Worm (Caenorhabditis elegans): ENCODE results near the gene rpn-12.

The rpn-12 gene

ce11 chrII:11634681-11635527, 18.0 kb upstream of the rpn-12 start (continued):
- TF ChIP-seq nhr-77 (tag; optimal IDR thresholded peaks at IDR 0.05): no peak
- TF ChIP-seq nhr-237 (tag; optimal IDR thresholded peaks at IDR 0.05): no peak
- TF ChIP-seq ceh-28 (tag; optimal IDR thresholded peaks at IDR 0.05): peak; percentile 87
- no peak for TF ChIP-seq ZK546.5 (tag; optimal IDR thresholded peaks at IDR 0.05)
- TF ChIP-seq pha-4 (tag; optimal IDR thresholded peaks at IDR 0.05): peak; percentile 89
- TF ChIP-seq aly-2 (tag; optimal IDR thresholded peaks at IDR 0.05): no peak

ce11 chrII:11635745-11636161, 17.2 kb upstream of the rpn-12 start:
- no peak for TF ChIP-seq ceh-9 (tag; optimal IDR thresholded peaks at IDR 0.05)
- peak; percentile 38 for TF ChIP-seq elt-2 (tag; optimal IDR thresholded peaks at IDR 0.05)
- TF ChIP-seq zag-1 (tag; optimal IDR thresholded peaks at IDR 0.05): no peak
- TF ChIP-seq elt-3 (tag; optimal IDR thresholded peaks at IDR 0.05): peak in 1 of 3 experiments; percentile 88
- peak; percentile 71 for TF ChIP-seq R02D3.7 (tag; optimal IDR thresholded peaks at IDR 0.05)
- TF ChIP-seq nhr-28 (tag; optimal IDR thresholded peaks at IDR 0.05): no peak
- TF ChIP-seq hmg-11 (tag; optimal IDR thresholded peaks at IDR 0.05): peak; percentile 20
- peak; percentile 43 for TF ChIP-seq lin-15B (tag; optimal IDR thresholded peaks at IDR 0.05)
- TF ChIP-seq nfya-1 (tag; optimal IDR thresholded peaks at IDR 0.05; ENCODE audit: insufficient read depth): peak; percentile 85
- TF ChIP-seq skn-1 (tag; optimal IDR thresholded peaks at IDR 0.05): no peak
- TF ChIP-seq ZK546.5 (tag; optimal IDR thresholded peaks at IDR 0.05): no peak
- TF ChIP-seq nhr-12 (tag; optimal IDR thresholded peaks at IDR 0.05): no peak
- no peak for TF ChIP-seq mdl-1 (tag; optimal IDR thresholded peaks at IDR 0.05)
- peak; percentile 97 for TF ChIP-seq ama-1 (optimal IDR thresholded peaks at IDR 0.05)
- no peak for TF ChIP-seq nhr-76 (tag; optimal IDR thresholded peaks at IDR 0.05)
- TF ChIP-seq ztf-4 (tag; optimal IDR thresholded peaks at IDR 0.05): no peak
- TF ChIP-seq egl-27 (tag; optimal IDR thresholded peaks at IDR 0.05): peak; percentile 88
- TF ChIP-seq fkh-10 (GFP tag; optimal IDR thresholded peaks at IDR 0.05): no peak
- no peak for TF ChIP-seq ceh-16 (tag; optimal IDR thresholded peaks at IDR 0.05)
- no peak for TF ChIP-seq nhr-237 (tag; optimal IDR thresholded peaks at IDR 0.05)
- no peak for TF ChIP-seq fkh-2 (tag; optimal IDR thresholded peaks at IDR 0.05)
- TF ChIP-seq tbx-2 (tag; optimal IDR thresholded peaks at IDR 0.05): peak; percentile 61
- TF ChIP-seq nhr-67 (tag; optimal IDR thresholded peaks at IDR 0.05): no peak
- peak; percentile 83 for TF ChIP-seq unc-62 (GFP tag; optimal IDR thresholded peaks at IDR 0.05)
- peak; percentile 76 for TF ChIP-seq nhr-43 (tag; optimal IDR thresholded peaks at IDR 0.05; ENCODE audit: poor library complexity, severe bottlenecking)
- TF ChIP-seq fos-1 (tag; optimal IDR thresholded peaks at IDR 0.05): peak; percentile 76
- TF ChIP-seq ztf-11 (tag; optimal IDR thresholded peaks at IDR 0.05): no peak
- TF ChIP-seq pha-4 (tag; optimal IDR thresholded peaks at IDR 0.05): peak; percentile 98
- peak; percentile 56 for TF ChIP-seq ceh-82 (tag; optimal IDR thresholded peaks at IDR 0.05)
- no peak for TF ChIP-seq daf-12 (tag; optimal IDR thresholded peaks at IDR 0.05)
- no peak for TF ChIP-seq mml-1 (tag; optimal IDR thresholded peaks at IDR 0.05)
- peak; percentile 35 for TF ChIP-seq elt-1 (tag; optimal IDR thresholded peaks at IDR 0.05)
- TF ChIP-seq nhr-25 (tag; optimal IDR thresholded peaks at IDR 0.05): peak; percentile 98
- TF ChIP-seq ceh-28 (tag; optimal IDR thresholded peaks at IDR 0.05): peak; percentile 91
- no peak for TF ChIP-seq sea-2 (GFP tag; optimal IDR thresholded peaks at IDR 0.05)
- peak; percentile 65 for TF ChIP-seq nhr-77 (tag; optimal IDR thresholded peaks at IDR 0.05)
- TF ChIP-seq pqm-1 (tag; optimal IDR thresholded peaks at IDR 0.05): peak; percentile 85
- peak; percentile 88 for TF ChIP-seq nhr-11 (tag; optimal IDR thresholded peaks at IDR 0.05)
- TF ChIP-seq snpc-4 (tag; optimal IDR thresholded peaks at IDR 0.05): no peak
- no peak for TF ChIP-seq eor-1 (tag; optimal IDR thresholded peaks at IDR 0.05)
- TF ChIP-seq unc-39 (tag; optimal IDR thresholded peaks at IDR 0.05): peak; percentile 41
- peak; percentile 80 for TF ChIP-seq lsy-12 (tag; optimal IDR thresholded peaks at IDR 0.05)
- no peak for TF ChIP-seq aly-2 (tag; optimal IDR thresholded peaks at IDR 0.05)
- peak; percentile 92 for TF ChIP-seq nhr-23 (tag; optimal IDR thresholded peaks at IDR 0.05)
- TF ChIP-seq egl-5 (tag; optimal IDR thresholded peaks at IDR 0.05): no peak
- TF ChIP-seq jun-1 (tag; optimal IDR thresholded peaks at IDR 0.05): peak; percentile 92
- TF ChIP-seq lin-39 (tag; optimal IDR thresholded peaks at IDR 0.05): peak; percentile 78
